Worm (Caenorhabditis elegans) whole organism, L4/young adult: ENCODE results near the gene inx-10.

Experiments
- W03F9.2 ChIP-seq: fragments of 150-350 bp; optimal IDR thresholded peaks from 2 replicates; lab custom pipeline; 2014; ENCODE audit warnings: missing biosample characterization, missing genetic modification characterization
- him-1 ChIP-seq: sonication (generic microtip); optimal IDR thresholded peaks from 2 replicates; lab custom pipeline; 2016; ENCODE audit warnings: missing genotype, missing genetic modification reagents, missing genetic modification characterization, missing compliant biosample characterization

DNA sequence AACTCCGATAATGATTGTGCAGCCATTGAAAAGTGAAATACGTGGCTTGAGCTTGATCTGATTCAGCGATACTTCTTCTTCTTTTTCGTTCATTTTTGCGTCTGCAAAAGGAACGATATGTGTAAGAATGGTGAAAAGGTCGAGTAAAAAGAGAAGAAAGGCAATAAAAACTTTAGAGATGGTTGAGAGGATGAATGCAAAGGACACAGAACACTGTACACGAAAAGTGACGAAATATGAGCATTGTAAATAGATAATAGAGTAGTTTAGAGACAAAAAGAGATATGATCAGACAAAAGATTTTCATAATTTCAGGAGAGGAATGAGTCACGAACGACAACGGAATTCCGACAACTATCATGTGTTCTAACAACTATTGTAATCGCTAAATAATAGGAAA, 39.0 kb upstream of the inx-10 start, which contains the start of gene aat-2:
- TF ChIP-seq him-1 (no peak), W03F9.2 (tag; lab: Kevin White, UChicago) (no peak)
